Worm (Caenorhabditis elegans): Measurements from ENCODE around the gene fars-3.

DNA sequence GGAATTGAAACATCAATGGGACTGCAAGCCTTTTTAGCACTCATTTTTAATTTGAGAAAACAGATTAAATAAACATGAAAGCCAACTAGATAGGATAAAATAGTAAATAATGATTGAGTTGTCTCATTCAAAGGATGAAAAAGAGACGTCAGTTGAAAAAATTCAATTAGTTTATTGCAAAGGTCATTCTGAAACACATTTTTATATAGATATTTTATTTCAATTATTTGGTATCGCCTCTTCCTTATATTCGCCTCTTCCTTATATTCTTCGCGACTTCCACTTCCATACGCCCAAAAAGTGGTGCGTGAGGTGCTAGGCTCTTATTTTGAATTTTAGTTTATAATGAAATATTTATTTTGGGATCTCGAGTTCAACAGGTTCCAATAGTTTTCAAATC, 29.6 kb upstream of the fars-3 start, which contains the start of gene acp-4:
- TF ChIP-seq hlh-11 (tag; optimal IDR thresholded peaks at IDR 0.05) (no peak), pqm-1 (tag; optimal IDR thresholded peaks at IDR 0.05) (no peak), unc-39 (tag; optimal IDR thresholded peaks at IDR 0.05) (no peak)
